Worm (Caenorhabditis elegans) whole organism, L4 larva: ENCODE results near the gene F55C12.4.

Experiments
- D1046.2 ChIP-seq: fragments of 200-800 bp; sonication (Bioruptor generic); IDR thresholded peaks from 2 replicates; pipeline ENCODE4 v1.3.6; 2022; ENCODE audit warnings: missing genetic modification characterization, missing compliant biosample characterization
- F37D6.2 ChIP-seq: sonication (generic microtip); optimal IDR thresholded peaks from 2 replicates; lab custom pipeline; 2016; ENCODE audit warnings: mild to moderate bottlenecking, missing genetic modification characterization, missing compliant biosample characterization
- F44E2.7 ChIP-seq: fragments of 200-800 bp; sonication (Bioruptor generic); IDR thresholded peaks from 2 replicates; pipeline ENCODE4 v2.1.2; 2022; ENCODE audit warnings: missing genetic modification characterization, missing compliant biosample characterization
- Y48G9A.11 ChIP-seq: fragments of 200-800 bp; sonication (Bioruptor generic); IDR thresholded peaks from 2 replicates; pipeline ENCODE4 v1.3.6; 2022; ENCODE audit warnings: missing genetic modification reagents, missing genetic modification characterization, missing compliant biosample characterization
- aha-1 ChIP-seq: fragments of 150-350 bp; peaks from one replicate; lab custom pipeline; 2014; ENCODE audit warnings: missing biosample characterization, missing genetic modification characterization
- aly-2 ChIP-seq: sonication (generic microtip); optimal IDR thresholded peaks from 2 replicates; lab custom pipeline; 2018; ENCODE audit warnings: missing biosample characterization, missing genetic modification characterization
- ceh-20 ChIP-seq: fragments of 200-800 bp; sonication (Bioruptor generic); IDR thresholded peaks from 2 replicates; pipeline ENCODE4 v1.3.6; 2022; ENCODE audit warnings: missing genetic modification reagents, missing genetic modification characterization, missing compliant biosample characterization
- ceh-28 ChIP-seq: fragments of 150-350 bp; optimal IDR thresholded peaks from 2 replicates; lab custom pipeline; 2014; ENCODE audit warnings: missing biosample characterization, missing genetic modification reagents, missing genetic modification characterization
- ceh-44 ChIP-seq: fragments of 200-800 bp; sonication (Bioruptor generic); IDR thresholded peaks from 2 replicates; pipeline ENCODE4 v1.3.6; 2022; ENCODE audit warnings: missing genetic modification reagents, missing genetic modification characterization, missing compliant biosample characterization
- ceh-82 ChIP-seq: sonication (generic microtip); optimal IDR thresholded peaks from 2 replicates; lab custom pipeline; 2017; ENCODE audit warnings: missing biosample characterization, missing genetic modification characterization
- daf-16 ChIP-seq, 3 experiments: sonication (generic microtip); optimal IDR thresholded peaks; 2 replicates each; lab custom pipeline; 2016 to 2017; ENCODE audit warnings: missing genetic modification characterization in 3 of 3, missing genetic modification reagents in 3 of 3, mild to moderate bottlenecking in 2 of 3, missing compliant biosample characterization in 2 of 3, missing biosample characterization in 1 of 3, moderate library complexity in 1 of 3
- daf-19 ChIP-seq: fragments of 200-800 bp; sonication (Bioruptor generic); conservative IDR thresholded peaks from 2 replicates; pipeline ENCODE4 v1.3.6; 2022; ENCODE audit warnings: missing genetic modification characterization, missing compliant biosample characterization
- daf-8 ChIP-seq: fragments of 200-800 bp; sonication (Bioruptor generic); IDR thresholded peaks from 2 replicates; pipeline ENCODE4 v1.3.6; 2022; ENCODE audit warnings: missing genetic modification characterization, missing compliant biosample characterization
- dmd-6 ChIP-seq: fragments of 200-800 bp; sonication (Bioruptor generic); IDR thresholded peaks from 2 replicates; pipeline ENCODE4 v1.3.6; 2022; ENCODE audit warnings: missing genetic modification reagents, missing genetic modification characterization, missing compliant biosample characterization
- dmd-9 ChIP-seq: fragments of 200-800 bp; sonication (Bioruptor generic); IDR thresholded peaks from 2 replicates; pipeline ENCODE4 v1.3.6; 2022; ENCODE audit warnings: missing genetic modification reagents, missing genetic modification characterization, missing compliant biosample characterization
- dve-1 ChIP-seq: sonication (generic microtip); optimal IDR thresholded peaks from 2 replicates; lab custom pipeline; 2017; ENCODE audit warnings: antibody characterized with exemption, mild to moderate bottlenecking, missing genetic modification characterization, missing compliant biosample characterization; ENCODE audit not compliant: insufficient read depth
- egl-27 ChIP-seq: sonication (generic microtip); optimal IDR thresholded peaks from 3 replicates; lab custom pipeline; 2017; ENCODE audit warnings: missing biosample characterization, missing genetic modification reagents, missing genetic modification characterization
- fkh-10 ChIP-seq: fragments of 150-350 bp; optimal IDR thresholded peaks from 2 replicates; lab custom pipeline; 2014; ENCODE audit warnings: missing biosample characterization, missing genetic modification reagents, missing genetic modification characterization
- hlh-11 ChIP-seq: fragments of 200-800 bp; sonication (Bioruptor generic); optimal IDR thresholded peaks from 2 replicates; lab custom pipeline; 2018; ENCODE audit warnings: mild to moderate bottlenecking, missing genetic modification characterization, missing compliant biosample characterization
- hlh-30 ChIP-seq: sonication (generic microtip); optimal IDR thresholded peaks from 2 replicates; lab custom pipeline; 2017; ENCODE audit warnings: antibody characterized with exemption, mild to moderate bottlenecking, missing genetic modification characterization, missing compliant biosample characterization; ENCODE audit not compliant: insufficient read depth
- lim-7 ChIP-seq: fragments of 200-800 bp; sonication (Bioruptor generic); IDR thresholded peaks from 2 replicates; pipeline ENCODE4 v1.3.6; 2022; ENCODE audit warnings: missing genetic modification characterization, missing compliant biosample characterization
- lin-1 ChIP-seq: fragments of 200-800 bp; sonication (Bioruptor generic); IDR thresholded peaks from 2 replicates; pipeline ENCODE4 v1.3.6; 2022; ENCODE audit warnings: missing genetic modification reagents, missing genetic modification characterization, missing compliant biosample characterization
- lin-13 ChIP-seq: fragments of 150-350 bp; optimal IDR thresholded peaks from 2 replicates; lab custom pipeline; 2014; ENCODE audit warnings: missing biosample characterization, missing genetic modification reagents, missing genetic modification characterization
- lin-38 ChIP-seq: fragments of 200-800 bp; sonication (Bioruptor generic); IDR thresholded peaks from 2 replicates; pipeline ENCODE4 v1.3.6; 2022; ENCODE audit warnings: missing genetic modification reagents, missing genetic modification characterization, missing compliant biosample characterization
- lir-3 ChIP-seq: sonication (generic microtip); optimal IDR thresholded peaks from 2 replicates; lab custom pipeline; 2016; ENCODE audit warnings: mild to moderate bottlenecking, missing genetic modification characterization, missing compliant biosample characterization
- mdl-1 ChIP-seq, 2 experiments: fragments of 150-350 bp in 1 of 2; sonication (generic microtip) in 1 of 2; optimal IDR thresholded peaks; 2 replicates each; lab custom pipeline; 2014 to 2017; ENCODE audit warnings: missing biosample characterization in 2 of 2, missing genetic modification characterization in 2 of 2
- nhr-41 ChIP-seq: fragments of 200-800 bp; sonication (Bioruptor generic); IDR thresholded peaks from 2 replicates; pipeline ENCODE4 v1.3.6; 2022; ENCODE audit warnings: missing genetic modification reagents, missing genetic modification characterization, missing compliant biosample characterization
- nhr-42 ChIP-seq: fragments of 200-800 bp; sonication (Bioruptor generic); IDR thresholded peaks from 2 replicates; pipeline ENCODE4 v1.3.6; 2022; ENCODE audit warnings: missing genetic modification characterization, missing compliant biosample characterization
- pqm-1 ChIP-seq: sonication (generic microtip); optimal IDR thresholded peaks from 2 replicates; lab custom pipeline; 2017; ENCODE audit warnings: missing biosample characterization, missing genetic modification characterization
- set-16 ChIP-seq: fragments of 200-800 bp; sonication (Bioruptor generic); IDR thresholded peaks from 2 replicates; pipeline ENCODE4 v1.3.6; 2022; ENCODE audit warnings: missing genetic modification reagents, missing genetic modification characterization, missing compliant biosample characterization
- snpc-1.2 ChIP-seq: fragments of 200-800 bp; sonication (Bioruptor generic); IDR thresholded peaks from 2 replicates; pipeline ENCODE4 v1.3.6; 2022; ENCODE audit warnings: missing genetic modification reagents, missing genetic modification characterization, missing compliant biosample characterization
- tag-97 ChIP-seq: fragments of 200-800 bp; sonication (Bioruptor generic); IDR thresholded peaks from 2 replicates; pipeline ENCODE4 v1.3.6; 2022; ENCODE audit warnings: missing genetic modification characterization, missing compliant biosample characterization
- unc-130 ChIP-seq: sonication (generic microtip); optimal IDR thresholded peaks from 2 replicates; lab custom pipeline; 2016; ENCODE audit warnings: missing genetic modification reagents, missing genetic modification characterization, missing compliant biosample characterization
- unc-39 ChIP-seq: sonication (generic microtip); optimal IDR thresholded peaks from 2 replicates; lab custom pipeline; 2017; ENCODE audit warnings: missing biosample characterization, missing genetic modification characterization
- unc-62 ChIP-seq, 3 experiments: fragments of 150-350 bp in 1 of 3; sonication (generic microtip); optimal IDR thresholded peaks in 2 of 3; peaks in 1 of 3; 1 replicate in 1 of 3; 2 replicates in 2 of 3; lab custom pipeline; 2014 to 2017; ENCODE audit warnings: missing biosample characterization in 3 of 3, missing genetic modification characterization in 3 of 3, missing genetic modification reagents in 3 of 3, missing genotype in 1 of 3

The F55C12.4 gene

ce11 chrII:5835146-5835545 lies 23.1 kb downstream of the F55C12.4 start:
- no peak for TF ChIP-seq lim-7 (GFP tag; lab: Robert Waterston, UW)
- peak; percentile 93 for TF ChIP-seq aha-1 (tag; lab: Kevin White, UChicago)

ce11 chrII:5833136-5833535 lies 25.1 kb downstream of the F55C12.4 start, which contains the start of gene gtap-1:
Gene gtap-1, minus strand, starts transcription at chrII:5833236.
- no peak for TF ChIP-seq D1046.2 (GFP tag; lab: Robert Waterston, UW)
- no peak for TF ChIP-seq ceh-82
- TF ChIP-seq lin-13 (GFP tag; lab: Kevin White, UChicago) = no peak
- no peak for TF ChIP-seq ceh-44 (GFP tag; lab: Robert Waterston, UW)
- TF ChIP-seq ceh-28 (tag; lab: Kevin White, UChicago) = no peak
- no peak for TF ChIP-seq aly-2 (tag; lab: Kevin White, UChicago)
- TF ChIP-seq lir-3 = no peak
- TF ChIP-seq egl-27 (tag; lab: Kevin White, UChicago) = no peak
- no peak for TF ChIP-seq nhr-41 (GFP tag; lab: Robert Waterston, UW)
- no peak for TF ChIP-seq unc-130 (GFP tag; lab: Kevin White, UChicago)
- TF ChIP-seq aha-1 (tag; lab: Kevin White, UChicago) = no peak

- peak; percentile 79 for TF ChIP-seq set-16 (GFP tag; lab: Robert Waterston, UW)
- no peak for TF ChIP-seq ceh-20 (GFP tag; lab: Robert Waterston, UW)
- no peak for TF ChIP-seq pqm-1
Measured at ce11 chrII:5831373-5831772, 26.8 kb downstream of the F55C12.4 start.

ce11 chrII:5829940-5830424 lies 28.2 kb downstream of the F55C12.4 start, which contains the start of gene col-74:
Gene col-74, plus strand, starts transcription at chrII:5830374.
- no peak for TF ChIP-seq snpc-1.2
- peak; percentile 75 for TF ChIP-seq dmd-6 (GFP tag; lab: Robert Waterston, UW)
- TF ChIP-seq daf-19 (GFP tag; lab: Robert Waterston, UW) = no peak
- TF ChIP-seq unc-62 (GFP tag; optimal IDR thresholded peaks at IDR 0.05 in 1 of 2; lab: Kevin White, UChicago) = peak in 1 of 2 experiments; percentile 2
- no peak for TF ChIP-seq unc-62 (tag; optimal IDR thresholded peaks at IDR 0.05; lab: Kevin White, UChicago)
- no peak for TF ChIP-seq aly-2 (tag; lab: Kevin White, UChicago)
- no peak for TF ChIP-seq lin-1
- no peak for TF ChIP-seq tag-97 (GFP tag; lab: Robert Waterston, UW)
- peak; percentile 56 for TF ChIP-seq dve-1
- TF ChIP-seq Y48G9A.11 (GFP tag; lab: Robert Waterston, UW) = no peak
- TF ChIP-seq daf-16 (GFP tag; optimal IDR thresholded peaks at IDR 0.05; lab: Kevin White, UChicago) = no peak
- peak; percentile 60 for TF ChIP-seq daf-16 (tag; optimal IDR thresholded peaks at IDR 0.05; lab: Kevin White, UChicago)
- TF ChIP-seq nhr-42 = no peak
- TF ChIP-seq hlh-11 (tag; lab: Kevin White, UChicago) = peak; percentile 42
- TF ChIP-seq hlh-30 (tag; lab: Kevin White, UChicago) = no peak
- no peak for TF ChIP-seq lin-38 (GFP tag; lab: Robert Waterston, UW)
- no peak for TF ChIP-seq fkh-10 (GFP tag; lab: Kevin White, UChicago)
- TF ChIP-seq F37D6.2 = no peak

- TF ChIP-seq D1046.2 (GFP tag; lab: Robert Waterston, UW) = no peak
- no peak for TF ChIP-seq daf-8 (GFP tag; lab: Robert Waterston, UW)
- no peak for TF ChIP-seq F44E2.7 (GFP tag; lab: Robert Waterston, UW)
- TF ChIP-seq dmd-9 (GFP tag; lab: Robert Waterston, UW) = no peak
- no peak for TF ChIP-seq fkh-10 (GFP tag; lab: Kevin White, UChicago)
- no peak for TF ChIP-seq aly-2 (tag; lab: Kevin White, UChicago)
- TF ChIP-seq mdl-1 (tag; optimal IDR thresholded peaks at IDR 0.05; lab: Kevin White, UChicago) = no peak
- no peak for TF ChIP-seq unc-39 (tag; lab: Kevin White, UChicago)
Measured at ce11 chrII:5828486-5828885, 29.7 kb downstream of the F55C12.4 start, which contains the start of gene ZK1248.11. Gene ZK1248.11, minus strand, starts transcription at chrII:5828586.
